Worm (Caenorhabditis elegans) whole organism, young adult: ENCODE measurements around the gene mec-14.

Source experiments
- B0019.2 ChIP-seq: fragments of 200-800 bp; sonication (Bioruptor generic); conservative IDR thresholded peaks from 2 replicates; pipeline ENCODE4 v1.3.6; 2022; ENCODE audit warnings: missing genetic modification reagents, missing genetic modification characterization, missing compliant biosample characterization
- B0336.3 ChIP-seq: fragments of 200-800 bp; sonication (Bioruptor generic); IDR thresholded peaks from 2 replicates; pipeline ENCODE4 v1.3.6; 2022; ENCODE audit warnings: missing genetic modification characterization, missing compliant biosample characterization
- C17E4.6 ChIP-seq: fragments of 200-800 bp; sonication (Bioruptor generic); IDR thresholded peaks from 2 replicates; pipeline ENCODE4 v1.3.6; 2022; ENCODE audit warnings: missing genetic modification reagents, missing genetic modification characterization, missing compliant biosample characterization
- F33H1.4 ChIP-seq: fragments of 200-800 bp; sonication (Bioruptor generic); IDR thresholded peaks from 2 replicates; pipeline ENCODE4 v1.3.6; 2022; ENCODE audit warnings: missing genetic modification reagents, missing genetic modification characterization, missing compliant biosample characterization
- K11D2.4 ChIP-seq: fragments of 200-800 bp; sonication (Bioruptor generic); IDR thresholded peaks from 2 replicates; pipeline ENCODE4 v1.3.6; 2022; ENCODE audit warnings: missing genetic modification reagents, missing genetic modification characterization, missing compliant biosample characterization
- Y53F4B.3 ChIP-seq: fragments of 200-800 bp; sonication (Bioruptor generic); IDR thresholded peaks from 2 replicates; pipeline ENCODE4 v1.3.6; 2022; ENCODE audit warnings: missing genetic modification reagents, missing genetic modification characterization, missing compliant biosample characterization
- Y56A3A.18 ChIP-seq: fragments of 200-800 bp; sonication (Bioruptor generic); IDR thresholded peaks from 2 replicates; pipeline ENCODE4 v1.3.6; 2022; ENCODE audit warnings: missing genetic modification reagents, missing genetic modification characterization, missing compliant biosample characterization
- ZK185.1 ChIP-seq: sonication (generic microtip); optimal IDR thresholded peaks from 2 replicates; lab custom pipeline; 2016; ENCODE audit warnings: mild to moderate bottlenecking, missing genetic modification characterization, missing compliant biosample characterization; ENCODE audit not compliant: poor library complexity, severe bottlenecking
- akir-1 ChIP-seq: fragments of 200-800 bp; sonication (Bioruptor generic); optimal IDR thresholded peaks from 2 replicates; lab custom pipeline; 2018; ENCODE audit warnings: mild to moderate bottlenecking, missing genetic modification characterization, moderate library complexity, missing compliant biosample characterization
- aptf-2 ChIP-seq: fragments of 200-800 bp; sonication (Bioruptor generic); conservative IDR thresholded peaks from 2 replicates; pipeline ENCODE4 v1.3.6; 2022; ENCODE audit warnings: missing genetic modification reagents, missing genetic modification characterization, missing compliant biosample characterization
- aptf-3 ChIP-seq: fragments of 200-800 bp; sonication (Bioruptor generic); IDR thresholded peaks from 2 replicates; pipeline ENCODE4 v1.3.6; 2022; ENCODE audit warnings: missing genetic modification characterization, missing compliant biosample characterization
- attf-5 ChIP-seq: fragments of 200-800 bp; sonication (Bioruptor generic); optimal IDR thresholded peaks from 2 replicates; lab custom pipeline; 2018; ENCODE audit warnings: mild to moderate bottlenecking, missing genetic modification characterization, missing compliant biosample characterization
- ccch-3 ChIP-seq: fragments of 200-800 bp; sonication (Bioruptor generic); optimal IDR thresholded peaks from 2 replicates; lab custom pipeline; 2018; ENCODE audit warnings: mild to moderate bottlenecking, missing genetic modification characterization, missing compliant biosample characterization
- cebp-1 ChIP-seq, 2 experiments: fragments of 200-800 bp in 1 of 2; sonication (Bioruptor generic) in 1 of 2; sonication (generic microtip) in 1 of 2; IDR thresholded peaks in 1 of 2; optimal IDR thresholded peaks in 1 of 2; 2 replicates each; pipeline versions ENCODE4 v1.3.6 to Lab custom; 2017 to 2022; ENCODE audit warnings: missing compliant biosample characterization in 2 of 2, missing genetic modification characterization in 2 of 2, mild to moderate bottlenecking in 1 of 2, missing genetic modification reagents in 1 of 2, moderate library complexity in 1 of 2
- cebp-2 ChIP-seq: fragments of 200-800 bp; sonication (Bioruptor generic); IDR thresholded peaks from 2 replicates; pipeline ENCODE4 v1.3.6; 2022; ENCODE audit warnings: missing genetic modification characterization, missing compliant biosample characterization
- ceh-100 ChIP-seq: fragments of 200-800 bp; sonication (Bioruptor generic); IDR thresholded peaks from 2 replicates; pipeline ENCODE4 v1.3.6; 2022; ENCODE audit warnings: missing genetic modification reagents, missing genetic modification characterization, missing compliant biosample characterization
- ceh-40 ChIP-seq: fragments of 200-800 bp; sonication (Bioruptor generic); IDR thresholded peaks from 2 replicates; pipeline ENCODE4 v1.3.6; 2022; ENCODE audit warnings: missing genetic modification characterization, missing compliant biosample characterization
- ceh-79 ChIP-seq: sonication (generic microtip); optimal IDR thresholded peaks from 2 replicates; lab custom pipeline; 2017; ENCODE audit warnings: mild to moderate bottlenecking, missing genetic modification characterization, missing compliant biosample characterization
- die-1 ChIP-seq: sonication (generic microtip); optimal IDR thresholded peaks from 2 replicates; lab custom pipeline; 2016; ENCODE audit warnings: missing genotype, mild to moderate bottlenecking, missing genetic modification characterization, missing compliant biosample characterization
- efl-1 ChIP-seq: fragments of 150-350 bp; optimal IDR thresholded peaks from 2 replicates; lab custom pipeline; 2014; ENCODE audit warnings: missing biosample characterization, missing genetic modification reagents, missing genetic modification characterization
- egl-44 ChIP-seq: fragments of 200-800 bp; sonication (Bioruptor generic); IDR thresholded peaks from 2 replicates; pipeline ENCODE4 v1.3.6; 2022; ENCODE audit warnings: missing genetic modification reagents, missing genetic modification characterization, missing compliant biosample characterization
- hlh-26 ChIP-seq: fragments of 200-800 bp; sonication (Bioruptor generic); conservative IDR thresholded peaks from 2 replicates; pipeline ENCODE4 v1.3.6; 2022; ENCODE audit warnings: missing genetic modification reagents, missing genetic modification characterization, missing compliant biosample characterization
- lin-35 ChIP-seq, 3 experiments: fragments of 150-350 bp in 2 of 3; sonication (generic microtip) in 1 of 3; optimal IDR thresholded peaks; 2 replicates each; lab custom pipeline; 2014 to 2018; ENCODE audit warnings: missing biosample characterization in 3 of 3, missing genetic modification characterization in 3 of 3, missing genetic modification reagents in 3 of 3
- lin-54 ChIP-seq: fragments of 200-800 bp; sonication (Bioruptor generic); optimal IDR thresholded peaks from 2 replicates; lab custom pipeline; 2018; ENCODE audit warnings: mild to moderate bottlenecking, missing genetic modification characterization, missing compliant biosample characterization
- madf-3 ChIP-seq: fragments of 200-800 bp; sonication (Bioruptor generic); IDR thresholded peaks from 2 replicates; pipeline ENCODE4 v1.3.6; 2022; ENCODE audit warnings: missing genetic modification reagents, missing genetic modification characterization, missing compliant biosample characterization
- nhr-27 ChIP-seq: fragments of 200-800 bp; sonication (Bioruptor generic); optimal IDR thresholded peaks from 2 replicates; lab custom pipeline; 2018; ENCODE audit warnings: mild to moderate bottlenecking, missing genetic modification characterization, moderate library complexity, missing compliant biosample characterization
- rcor-1 ChIP-seq: fragments of 200-800 bp; sonication (Bioruptor generic); IDR thresholded peaks from 2 replicates; pipeline ENCODE4 v1.3.6; 2022; ENCODE audit warnings: missing genetic modification reagents, missing genetic modification characterization, missing compliant biosample characterization
- snpc-1.1 ChIP-seq: sonication (generic microtip); optimal IDR thresholded peaks from 2 replicates; lab custom pipeline; 2017; ENCODE audit warnings: missing genetic modification characterization, mild to moderate bottlenecking, missing compliant biosample characterization, antibody characterized with exemption, moderate library complexity, missing genotype, missing genetic modification reagents; ENCODE audit not compliant: insufficient read depth
- snpc-3.4 ChIP-seq: sonication (generic microtip); optimal IDR thresholded peaks from 2 replicates; lab custom pipeline; 2017; ENCODE audit warnings: missing genetic modification characterization, mild to moderate bottlenecking, missing compliant biosample characterization, antibody characterized with exemption, moderate library complexity, missing genotype, missing genetic modification reagents
- tbp1 ChIP-seq: fragments of 200-800 bp; sonication (Bioruptor generic); optimal IDR thresholded peaks from 2 replicates; lab custom pipeline; 2018; ENCODE audit warnings: mild to moderate bottlenecking, missing genetic modification characterization, missing compliant biosample characterization
- tlf-1 ChIP-seq: fragments of 200-800 bp; sonication (Bioruptor generic); optimal IDR thresholded peaks from 2 replicates; lab custom pipeline; 2018; ENCODE audit warnings: mild to moderate bottlenecking, missing genetic modification characterization, missing compliant biosample characterization
- xnd-1 ChIP-seq: sonication (generic microtip); optimal IDR thresholded peaks from 2 replicates; lab custom pipeline; 2016; ENCODE audit warnings: missing genotype, missing genetic modification reagents, missing genetic modification characterization, missing compliant biosample characterization

Gene mec-14

DNA sequence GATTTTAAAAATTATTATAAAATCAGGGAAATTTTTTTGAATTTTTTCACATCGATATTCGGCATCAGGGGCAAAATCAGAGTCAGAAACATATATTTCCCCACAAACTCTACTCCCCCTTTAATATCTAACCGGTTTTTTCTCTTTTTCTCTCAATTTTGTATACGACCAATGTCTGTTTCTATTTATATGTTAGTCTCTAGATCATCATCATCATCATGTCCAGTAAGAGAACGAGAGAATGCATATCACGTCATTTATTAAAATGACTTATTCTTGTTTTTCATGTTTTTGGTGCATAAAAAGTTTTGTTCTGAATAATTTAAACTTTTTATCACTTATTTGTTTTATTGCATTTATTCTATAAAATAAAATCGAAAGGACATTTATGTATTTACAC, 40.2 kb downstream of the mec-14 start:
- TF ChIP-seq C17E4.6 (GFP tag; lab: Robert Waterston, UW) (no peak), egl-44 (GFP tag; lab: Robert Waterston, UW) (no peak), ceh-40 (GFP tag; lab: Robert Waterston, UW) (no peak), die-1 (no peak)

DNA sequence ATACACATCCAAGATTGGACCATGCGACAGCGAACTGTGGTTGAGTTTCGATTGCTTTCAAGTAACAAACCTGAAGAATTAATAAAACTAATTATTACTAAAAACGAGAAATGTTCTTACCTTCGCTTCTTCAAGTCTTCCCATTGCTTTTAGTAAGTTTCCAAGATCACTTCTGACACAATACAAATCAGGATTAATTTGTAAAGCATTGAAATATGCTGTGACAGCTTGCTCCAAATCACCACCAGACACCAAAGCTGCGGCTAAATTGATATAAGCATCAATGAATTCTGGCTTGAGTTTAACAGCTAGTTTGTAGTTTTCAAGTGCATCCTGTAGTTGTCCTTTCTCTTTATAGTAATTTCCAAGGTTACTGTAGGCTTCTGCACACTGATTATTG, 42.6 kb downstream of the mec-14 start:
- TF ChIP-seq ceh-100 (GFP tag; lab: Robert Waterston, UW): no peak
- TF ChIP-seq B0019.2: no peak
- no peak for TF ChIP-seq tlf-1 (GFP tag; lab: Kevin White, UChicago)
- TF ChIP-seq snpc-1.1: no peak
- TF ChIP-seq Y56A3A.18: no peak
- TF ChIP-seq ceh-79: no peak
- no peak for TF ChIP-seq cebp-1 (GFP tag; IDR thresholded peaks at IDR 0.05; lab: Robert Waterston, UW)
- no peak for TF ChIP-seq cebp-1 (tag; optimal IDR thresholded peaks at IDR 0.05; lab: Kevin White, UChicago)
- no peak for TF ChIP-seq lin-54 (GFP tag; lab: Kevin White, UChicago)
- TF ChIP-seq Y53F4B.3: no peak

DNA sequence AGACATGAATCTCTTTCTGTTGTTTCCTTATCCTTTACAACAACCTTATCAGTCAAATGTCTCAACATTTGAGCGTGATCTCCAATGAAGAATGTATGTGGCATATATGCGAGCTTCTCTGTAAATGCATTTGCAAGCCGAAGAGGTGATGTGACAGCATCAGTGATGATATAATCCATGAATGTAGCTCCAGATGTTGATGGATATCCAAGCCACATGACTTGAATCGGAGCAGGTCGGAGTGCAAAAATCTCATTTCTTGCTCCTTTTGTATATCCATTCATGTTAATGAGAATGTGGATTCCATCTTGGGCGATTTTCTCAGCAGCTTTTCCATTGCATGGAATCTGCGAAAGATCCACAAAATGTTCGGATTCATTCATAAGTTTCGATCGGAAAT, 44.6 kb downstream of the mec-14 start:
- TF ChIP-seq hlh-26 (GFP tag; lab: Robert Waterston, UW): no peak
- no peak for TF ChIP-seq F33H1.4 (GFP tag; lab: Robert Waterston, UW)
- TF ChIP-seq tbp1 (GFP tag; lab: Kevin White, UChicago): no peak
- no peak for TF ChIP-seq snpc-3.4 (tag; lab: Kevin White, UChicago)
- TF ChIP-seq ZK185.1 (tag; lab: Kevin White, UChicago): no peak
- TF ChIP-seq B0336.3 (GFP tag; lab: Robert Waterston, UW): no peak
- no peak for TF ChIP-seq aptf-2
- TF ChIP-seq akir-1 (GFP tag; lab: Kevin White, UChicago): no peak
- no peak for TF ChIP-seq cebp-2 (GFP tag; lab: Robert Waterston, UW)
- TF ChIP-seq nhr-27 (tag; lab: Kevin White, UChicago): no peak
- no peak for TF ChIP-seq B0019.2
- no peak for TF ChIP-seq ccch-3 (GFP tag; lab: Kevin White, UChicago)
- TF ChIP-seq efl-1 (GFP tag; lab: Kevin White, UChicago): no peak
- no peak for TF ChIP-seq rcor-1 (GFP tag; lab: Robert Waterston, UW)
- no peak for TF ChIP-seq attf-5
- TF ChIP-seq lin-35 (GFP tag; optimal IDR thresholded peaks at IDR 0.05; lab: Kevin White, UChicago): no peak
- no peak for TF ChIP-seq madf-3 (GFP tag; lab: Robert Waterston, UW)
- no peak for TF ChIP-seq C17E4.6 (GFP tag; lab: Robert Waterston, UW)

DNA sequence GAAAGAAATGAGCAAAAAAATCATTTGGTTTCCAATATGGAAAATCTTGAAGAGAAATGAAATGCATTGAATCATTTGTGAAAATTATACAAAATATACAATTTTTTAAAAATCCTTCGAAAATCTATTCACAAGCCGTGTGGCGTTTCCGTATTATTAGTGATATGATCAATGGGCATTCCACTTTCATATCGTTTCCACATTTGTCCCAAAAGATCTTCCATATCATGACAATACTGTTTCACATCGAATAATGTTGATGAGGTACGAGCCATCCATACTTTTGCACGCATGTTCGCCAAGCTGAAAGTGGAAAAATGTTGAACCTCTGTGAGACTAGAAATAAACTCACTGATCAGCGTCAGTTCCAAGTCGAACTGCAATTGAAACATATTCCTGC, 46.5 kb downstream of the mec-14 start:
- TF ChIP-seq madf-3 (GFP tag; lab: Robert Waterston, UW) (0 out of 2 replicates have a peak, but pooled peaks have one; percentile 26), aptf-3 (GFP tag; lab: Robert Waterston, UW) (no peak)

DNA sequence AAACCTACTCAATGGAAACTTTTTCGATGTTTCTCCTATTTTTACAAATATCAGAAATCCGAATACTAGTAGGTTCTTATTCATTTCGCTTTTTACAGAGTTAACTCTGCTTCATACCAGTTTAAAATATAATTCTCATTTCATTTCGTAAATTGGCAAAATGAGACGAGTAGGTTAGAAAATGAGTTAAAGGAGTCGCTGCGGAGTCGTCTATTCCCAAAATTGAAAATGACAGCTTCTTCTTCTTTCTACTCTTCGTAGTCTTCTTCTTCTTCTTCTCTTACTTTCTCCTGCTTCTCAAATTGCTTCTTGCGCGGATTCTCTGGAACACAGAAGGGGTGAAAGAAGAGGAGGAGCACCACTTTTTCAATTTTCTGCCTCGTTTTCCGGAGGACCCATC, 48.0 kb downstream of the mec-14 start, which contains the start of gene glr-2:
Gene glr-2, minus strand, starts transcription at position 211 of the 400 bp plus-strand sequence.
- TF ChIP-seq cebp-2 (GFP tag; lab: Robert Waterston, UW): no peak
- TF ChIP-seq K11D2.4 (GFP tag; lab: Robert Waterston, UW): no peak
- no peak for TF ChIP-seq xnd-1
- TF ChIP-seq, all 124 proteins: peak for 0
